Worm (Caenorhabditis elegans) whole organism, L4 larva: ENCODE measurements around the gene fbxa-165.
"Not testable (repeated sequence)": the region's sequence is repeated elsewhere in the genome, so short reads cannot be mapped to it uniquely, and the experiment has no call there.

Source experiments
- D1046.2 ChIP-seq: fragments of 200-800 bp; sonication (Bioruptor generic); IDR thresholded peaks from 2 replicates; pipeline ENCODE4 v1.3.6; 2022; ENCODE audit warnings: missing genetic modification characterization, missing compliant biosample characterization
- T26A8.4 ChIP-seq: fragments of 200-800 bp; sonication (Bioruptor generic); IDR thresholded peaks from 2 replicates; pipeline ENCODE4 v1.3.6; 2022; ENCODE audit warnings: missing genetic modification characterization, missing compliant biosample characterization
- Y48G9A.11 ChIP-seq: fragments of 200-800 bp; sonication (Bioruptor generic); IDR thresholded peaks from 2 replicates; pipeline ENCODE4 v1.3.6; 2022; ENCODE audit warnings: missing genetic modification reagents, missing genetic modification characterization, missing compliant biosample characterization
- ZK546.5 ChIP-seq, 2 experiments: sonication (generic microtip); optimal IDR thresholded peaks; 2 replicates each; lab custom pipeline; 2017; ENCODE audit warnings: missing biosample characterization in 2 of 2, missing genetic modification characterization in 2 of 2
- aly-2 ChIP-seq: sonication (generic microtip); optimal IDR thresholded peaks from 2 replicates; lab custom pipeline; 2018; ENCODE audit warnings: missing biosample characterization, missing genetic modification characterization
- arid-1 ChIP-seq: fragments of 200-800 bp; sonication (Bioruptor generic); conservative IDR thresholded peaks from 2 replicates; pipeline ENCODE4 v1.3.6; 2022; ENCODE audit warnings: missing genetic modification reagents, missing genetic modification characterization, missing compliant biosample characterization
- ceh-32 ChIP-seq: sonication (generic microtip); optimal IDR thresholded peaks from 2 replicates; lab custom pipeline; 2016; ENCODE audit warnings: mild to moderate bottlenecking, missing genetic modification characterization, missing compliant biosample characterization; ENCODE audit not compliant: poor library complexity
- ceh-44 ChIP-seq: fragments of 200-800 bp; sonication (Bioruptor generic); IDR thresholded peaks from 2 replicates; pipeline ENCODE4 v1.3.6; 2022; ENCODE audit warnings: missing genetic modification reagents, missing genetic modification characterization, missing compliant biosample characterization
- ceh-82 ChIP-seq: sonication (generic microtip); optimal IDR thresholded peaks from 2 replicates; lab custom pipeline; 2017; ENCODE audit warnings: missing biosample characterization, missing genetic modification characterization
- daf-16 ChIP-seq, 3 experiments: sonication (generic microtip); optimal IDR thresholded peaks; 2 replicates each; lab custom pipeline; 2016 to 2017; ENCODE audit warnings: missing genetic modification characterization in 3 of 3, missing genetic modification reagents in 3 of 3, mild to moderate bottlenecking in 2 of 3, missing compliant biosample characterization in 2 of 3, missing biosample characterization in 1 of 3, moderate library complexity in 1 of 3
- dmd-6 ChIP-seq: fragments of 200-800 bp; sonication (Bioruptor generic); IDR thresholded peaks from 2 replicates; pipeline ENCODE4 v1.3.6; 2022; ENCODE audit warnings: missing genetic modification reagents, missing genetic modification characterization, missing compliant biosample characterization
- dmd-9 ChIP-seq: fragments of 200-800 bp; sonication (Bioruptor generic); IDR thresholded peaks from 2 replicates; pipeline ENCODE4 v1.3.6; 2022; ENCODE audit warnings: missing genetic modification reagents, missing genetic modification characterization, missing compliant biosample characterization
- duxl-1 ChIP-seq: sonication (generic microtip); optimal IDR thresholded peaks from 2 replicates; lab custom pipeline; 2016; ENCODE audit warnings: mild to moderate bottlenecking, missing genetic modification characterization, moderate library complexity, missing compliant biosample characterization; ENCODE audit not compliant: poor library complexity
- dve-1 ChIP-seq: sonication (generic microtip); optimal IDR thresholded peaks from 2 replicates; lab custom pipeline; 2017; ENCODE audit warnings: antibody characterized with exemption, mild to moderate bottlenecking, missing genetic modification characterization, missing compliant biosample characterization; ENCODE audit not compliant: insufficient read depth
- hlh-11 ChIP-seq: fragments of 200-800 bp; sonication (Bioruptor generic); optimal IDR thresholded peaks from 2 replicates; lab custom pipeline; 2018; ENCODE audit warnings: mild to moderate bottlenecking, missing genetic modification characterization, missing compliant biosample characterization
- hlh-30 ChIP-seq: sonication (generic microtip); optimal IDR thresholded peaks from 2 replicates; lab custom pipeline; 2017; ENCODE audit warnings: antibody characterized with exemption, mild to moderate bottlenecking, missing genetic modification characterization, missing compliant biosample characterization; ENCODE audit not compliant: insufficient read depth
- hmg-1.1 ChIP-seq: fragments of 200-800 bp; sonication (Bioruptor generic); IDR thresholded peaks from 2 replicates; pipeline ENCODE4 v1.3.6; 2022; ENCODE audit warnings: missing genetic modification reagents, missing genetic modification characterization, missing compliant biosample characterization
- lin-1 ChIP-seq: fragments of 200-800 bp; sonication (Bioruptor generic); IDR thresholded peaks from 2 replicates; pipeline ENCODE4 v1.3.6; 2022; ENCODE audit warnings: missing genetic modification reagents, missing genetic modification characterization, missing compliant biosample characterization
- lin-39 ChIP-seq: fragments of 150-350 bp; optimal IDR thresholded peaks from 2 replicates; lab custom pipeline; 2014; ENCODE audit warnings: missing biosample characterization, missing genetic modification reagents, missing genetic modification characterization
- lsy-2 ChIP-seq, 2 experiments: fragments of 150-350 bp in 1 of 2; sonication (generic microtip) in 1 of 2; optimal IDR thresholded peaks; 2 replicates each; lab custom pipeline; 2014 to 2017; ENCODE audit warnings: missing biosample characterization in 2 of 2, missing genetic modification characterization in 2 of 2
- madf-9 ChIP-seq: fragments of 200-800 bp; sonication (Bioruptor generic); conservative IDR thresholded peaks from 2 replicates; pipeline ENCODE4 v1.3.6; 2022; ENCODE audit warnings: missing genetic modification reagents, missing genetic modification characterization, missing compliant biosample characterization
- mdt-29 ChIP-seq: fragments of 200-800 bp; sonication (Bioruptor generic); IDR thresholded peaks from 2 replicates; pipeline ENCODE4 v1.3.6; 2022; ENCODE audit warnings: missing genetic modification reagents, missing genetic modification characterization, missing compliant biosample characterization
- mes-2 ChIP-seq: sonication (generic microtip); optimal IDR thresholded peaks from 2 replicates; lab custom pipeline; 2016; ENCODE audit warnings: missing genotype, mild to moderate bottlenecking, missing genetic modification characterization, missing compliant biosample characterization; ENCODE audit not compliant: poor library complexity, severe bottlenecking
- mxl-3 ChIP-seq: fragments of 200-800 bp; sonication (Bioruptor generic); optimal IDR thresholded peaks from 2 replicates; lab custom pipeline; 2018; ENCODE audit warnings: mild to moderate bottlenecking, missing genetic modification characterization, missing compliant biosample characterization
- nhr-237 ChIP-seq: sonication (generic microtip); optimal IDR thresholded peaks from 2 replicates; lab custom pipeline; 2017; ENCODE audit warnings: missing biosample characterization, missing genetic modification characterization
- nhr-28 ChIP-seq: fragments of 150-350 bp; optimal IDR thresholded peaks from 2 replicates; lab custom pipeline; 2014; ENCODE audit warnings: missing biosample characterization, missing genetic modification characterization
- nhr-41 ChIP-seq: fragments of 200-800 bp; sonication (Bioruptor generic); IDR thresholded peaks from 2 replicates; pipeline ENCODE4 v1.3.6; 2022; ENCODE audit warnings: missing genetic modification reagents, missing genetic modification characterization, missing compliant biosample characterization
- nhr-48 ChIP-seq: sonication (generic microtip); optimal IDR thresholded peaks from 2 replicates; lab custom pipeline; 2016; ENCODE audit warnings: mild to moderate bottlenecking, missing genetic modification characterization, missing compliant biosample characterization
- nhr-6 ChIP-seq: fragments of 150-350 bp; optimal IDR thresholded peaks from 2 replicates; lab custom pipeline; 2014; ENCODE audit warnings: missing biosample characterization, missing genetic modification characterization
- php-3 ChIP-seq: fragments of 200-800 bp; sonication (Bioruptor generic); IDR thresholded peaks from 2 replicates; pipeline ENCODE4 v1.3.6; 2022; ENCODE audit warnings: missing genetic modification reagents, missing genetic modification characterization, missing compliant biosample characterization
- pqm-1 ChIP-seq: sonication (generic microtip); optimal IDR thresholded peaks from 2 replicates; lab custom pipeline; 2017; ENCODE audit warnings: missing biosample characterization, missing genetic modification characterization
- sdz-12 ChIP-seq: fragments of 200-800 bp; sonication (Bioruptor generic); optimal IDR thresholded peaks from 2 replicates; lab custom pipeline; 2018; ENCODE audit warnings: mild to moderate bottlenecking, missing genetic modification characterization, missing compliant biosample characterization
- snpc-1.2 ChIP-seq: fragments of 200-800 bp; sonication (Bioruptor generic); IDR thresholded peaks from 2 replicates; pipeline ENCODE4 v1.3.6; 2022; ENCODE audit warnings: missing genetic modification reagents, missing genetic modification characterization, missing compliant biosample characterization
- tra-1 ChIP-seq: fragments of 200-800 bp; sonication (Bioruptor generic); IDR thresholded peaks from 2 replicates; pipeline ENCODE4 v1.3.6; 2022; ENCODE audit warnings: missing genetic modification reagents, missing genetic modification characterization, missing compliant biosample characterization
- unc-39 ChIP-seq: sonication (generic microtip); optimal IDR thresholded peaks from 2 replicates; lab custom pipeline; 2017; ENCODE audit warnings: missing biosample characterization, missing genetic modification characterization
- unc-62 ChIP-seq, 3 experiments: fragments of 150-350 bp in 1 of 3; sonication (generic microtip); optimal IDR thresholded peaks in 2 of 3; peaks in 1 of 3; 1 replicate in 1 of 3; 2 replicates in 2 of 3; lab custom pipeline; 2014 to 2017; ENCODE audit warnings: missing biosample characterization in 3 of 3, missing genetic modification characterization in 3 of 3, missing genetic modification reagents in 3 of 3, missing genotype in 1 of 3
- zfp-3 ChIP-seq: fragments of 200-800 bp; sonication (Bioruptor generic); conservative IDR thresholded peaks from 2 replicates; pipeline ENCODE4 v1.3.6; 2022; ENCODE audit warnings: missing genetic modification reagents, missing genetic modification characterization, missing compliant biosample characterization
- zip-11 ChIP-seq: fragments of 200-800 bp; sonication (Bioruptor generic); IDR thresholded peaks from 2 replicates; pipeline ENCODE4 v1.3.6; 2022; ENCODE audit warnings: missing genetic modification characterization, missing compliant biosample characterization
- zip-2 ChIP-seq: fragments of 150-350 bp; optimal IDR thresholded peaks from 2 replicates; lab custom pipeline; 2014; ENCODE audit warnings: missing biosample characterization, missing genetic modification characterization

fbxa-165 gene

DNA sequence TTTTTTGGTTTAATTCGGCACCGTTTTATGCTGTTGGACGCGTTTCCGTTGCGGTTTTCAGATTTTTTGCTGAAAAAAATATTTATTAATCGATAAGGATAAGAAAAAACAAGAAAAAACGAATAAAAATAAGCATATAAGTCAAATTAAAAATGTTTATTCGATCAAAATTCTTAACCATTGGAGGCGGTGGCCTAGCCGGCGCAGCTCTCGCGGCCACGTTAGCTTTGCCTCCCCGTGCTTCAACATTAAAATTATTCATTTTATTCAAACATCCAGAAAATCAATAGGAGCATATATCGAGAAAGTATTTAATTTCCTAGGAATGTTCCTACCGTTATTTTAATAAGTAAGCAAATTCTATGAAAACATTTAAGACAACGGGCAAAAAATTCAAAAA, 46.6 kb upstream of the fbxa-165 start, which contains the start of gene ZC204.14:
Gene ZC204.14, minus strand, starts transcription at position 69 of the 400 bp plus-strand sequence.
- no peak for TF ChIP-seq snpc-1.2 (GFP tag; lab: Robert Waterston, UW)
- no peak for TF ChIP-seq ceh-44
- no peak for TF ChIP-seq aly-2 (tag; lab: Kevin White, UChicago)
- no peak for TF ChIP-seq zip-11 (GFP tag; lab: Robert Waterston, UW)
- no peak for TF ChIP-seq hlh-11 (tag; lab: Kevin White, UChicago)
- TF ChIP-seq unc-39 (tag; lab: Kevin White, UChicago) = no peak
- TF ChIP-seq mes-2 = peak; percentile 51
- peak in 1 of 2 experiments; percentile 46 for TF ChIP-seq lsy-2 (tag; optimal IDR thresholded peaks at IDR 0.05; lab: Kevin White, UChicago)

DNA sequence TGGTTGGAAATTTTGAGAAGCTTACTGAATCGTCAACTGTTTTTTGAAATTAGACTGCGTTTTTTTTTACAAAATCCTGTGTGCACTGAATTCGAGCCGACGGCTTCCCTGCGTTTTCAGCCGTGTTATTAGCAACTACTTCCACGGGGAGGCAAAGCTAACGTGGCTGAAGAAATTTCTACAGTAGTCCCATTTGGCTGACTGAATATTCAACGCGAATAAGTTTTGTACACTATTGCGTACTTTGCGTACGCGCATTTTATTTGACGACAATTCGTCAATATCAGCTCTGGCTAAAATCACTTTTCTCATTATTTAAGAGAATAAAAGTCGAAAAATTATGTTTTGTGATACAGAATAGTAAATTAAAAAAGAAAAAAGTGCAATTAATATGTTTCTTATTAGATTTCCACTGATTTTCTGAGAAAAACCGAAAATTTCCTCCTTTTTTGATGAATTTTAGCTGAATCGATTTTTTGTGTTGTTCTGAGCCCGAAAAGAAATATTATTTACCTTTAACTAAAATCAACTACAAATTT, 45.1 kb upstream of the fbxa-165 start:
- TF ChIP-seq duxl-1 (tag; lab: Kevin White, UChicago) (peak; percentile 51), mes-2 (peak; percentile 26), T26A8.4 (GFP tag; lab: Robert Waterston, UW) (0 out of 2 replicates have a peak, but pooled peaks have one; percentile 43), Y48G9A.11 (GFP tag; lab: Robert Waterston, UW) (peak; percentile 72), D1046.2 (GFP tag; lab: Robert Waterston, UW) (0 out of 2 replicates have a peak, but pooled peaks have one; percentile 24), hmg-1.1 (GFP tag; lab: Robert Waterston, UW) (peak; percentile 49), dmd-6 (GFP tag; lab: Robert Waterston, UW) (peak; percentile 23; the same call in 1 of the 2 replicates), tra-1 (GFP tag; lab: Robert Waterston, UW) (0 out of 2 replicates have a peak, but pooled peaks have one; percentile 16)

DNA sequence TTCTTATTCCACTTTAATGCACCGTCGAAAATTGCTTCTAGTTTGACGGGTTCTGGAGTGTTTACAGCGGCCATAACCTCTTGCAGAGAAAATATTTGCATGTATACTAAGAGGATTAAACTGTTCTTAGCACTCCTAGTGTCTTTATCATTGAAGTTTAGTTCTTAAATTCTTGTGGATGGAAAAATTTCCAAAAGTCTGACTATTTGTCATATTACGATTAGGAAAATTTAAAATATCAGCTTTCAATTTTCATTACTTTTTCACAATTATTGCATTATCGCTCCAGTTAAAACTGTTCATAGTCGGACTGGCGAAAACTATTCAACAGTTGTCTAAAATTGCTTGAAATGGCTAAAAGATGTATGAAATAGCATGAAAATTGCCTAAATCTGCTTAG, 44.6 kb upstream of the fbxa-165 start, which contains the start of gene ZC204.13:
Gene ZC204.13, minus strand, starts transcription at position 101 of the 400 bp plus-strand sequence.
- not testable (repeated sequence) for TF ChIP-seq lin-39; zfp-3 (GFP tag; lab: Robert Waterston, UW); snpc-1.2 (GFP tag; lab: Robert Waterston, UW)

DNA sequence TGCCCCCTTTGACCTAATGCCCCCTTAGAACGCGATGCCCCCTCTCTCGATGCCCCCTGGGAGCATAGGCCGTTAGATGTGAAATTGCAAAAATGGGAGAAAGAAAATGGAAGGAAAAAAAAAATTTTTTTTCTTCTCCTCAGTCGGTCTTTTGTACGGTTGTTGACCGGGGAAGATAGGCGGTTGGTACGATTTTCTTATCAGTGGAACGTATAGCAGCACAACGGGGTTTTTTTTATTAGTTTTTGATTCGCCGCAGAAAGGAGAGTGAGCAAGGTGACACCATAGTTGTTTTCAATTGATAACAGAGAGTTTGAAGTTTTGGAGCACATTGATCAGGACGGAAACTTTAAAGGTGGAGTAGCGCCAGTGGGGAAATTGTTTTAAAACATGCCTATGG, 43.4 kb upstream of the fbxa-165 start:
- 0 out of 2 replicates have a peak, but pooled peaks have one; percentile 45 for TF ChIP-seq T26A8.4 (GFP tag; lab: Robert Waterston, UW)
- TF ChIP-seq lin-1 = peak; percentile 43; the same call in 1 of the 2 replicates
- TF ChIP-seq dmd-6 (GFP tag; lab: Robert Waterston, UW) = peak; percentile 88
- TF ChIP-seq pqm-1 (tag; lab: Kevin White, UChicago) = peak; percentile 68
- peak; percentile 70 for TF ChIP-seq php-3
- TF ChIP-seq nhr-41 (GFP tag; lab: Robert Waterston, UW) = 0 out of 2 replicates have a peak, but pooled peaks have one; percentile 14
- TF ChIP-seq dmd-9 (GFP tag; lab: Robert Waterston, UW) = 0 out of 2 replicates have a peak, but pooled peaks have one; percentile 27
- TF ChIP-seq duxl-1 (tag; lab: Kevin White, UChicago) = peak; percentile 26
- TF ChIP-seq tra-1 (GFP tag; lab: Robert Waterston, UW) = peak; percentile 55; the same call in 1 of the 2 replicates
- not testable (repeated sequence) for TF ChIP-seq daf-16 (GFP tag; optimal IDR thresholded peaks at IDR 0.05; lab: Kevin White, UChicago)
- TF ChIP-seq daf-16 (tag; optimal IDR thresholded peaks at IDR 0.05; lab: Kevin White, UChicago) = peak; percentile 48
- peak; percentile 47 for TF ChIP-seq nhr-28 (tag; lab: Kevin White, UChicago)
- TF ChIP-seq hlh-11 (tag; lab: Kevin White, UChicago) = peak; percentile 36

DNA sequence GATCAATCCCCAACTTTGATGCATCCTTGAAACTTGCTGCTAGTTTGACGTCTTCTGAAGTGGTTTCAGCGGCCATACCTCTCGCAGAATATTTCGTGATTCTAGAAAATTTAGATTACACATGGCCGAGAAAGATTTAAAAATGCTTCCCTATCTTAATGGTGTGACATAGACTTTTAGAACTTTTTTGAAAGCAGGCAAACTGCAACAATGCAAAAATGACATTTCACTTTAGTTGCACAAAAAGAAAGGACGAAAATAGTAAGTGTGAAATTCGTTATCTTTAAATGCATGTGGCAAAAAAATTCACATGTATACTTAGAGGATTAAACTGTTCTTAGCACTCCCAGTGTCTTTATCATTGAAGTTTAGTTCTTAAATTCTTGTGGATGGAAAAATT, 40.9 kb upstream of the fbxa-165 start, which contains the start of gene ZC204.12:
Gene ZC204.12, minus strand, starts transcription at position 101 of the 400 bp plus-strand sequence.
- TF ChIP-seq dve-1 (tag; lab: Kevin White, UChicago) (no peak), nhr-48 (no peak), nhr-237 (tag; lab: Kevin White, UChicago) (no peak), arid-1 (GFP tag; lab: Robert Waterston, UW) (no peak), sdz-12 (no peak), ZK546.5 (tag; optimal IDR thresholded peaks at IDR 0.05; lab: Kevin White, UChicago) (no peak), hlh-30 (no peak), mxl-3 (GFP tag; lab: Kevin White, UChicago) (no peak), unc-62 (GFP tag; optimal IDR thresholded peaks at IDR 0.05 in 1 of 2; lab: Kevin White, UChicago) (no peak), unc-62 (tag; optimal IDR thresholded peaks at IDR 0.05; lab: Kevin White, UChicago) (no peak), ceh-32 (tag; lab: Kevin White, UChicago) (no peak), zip-2 (no peak), nhr-6 (tag; lab: Kevin White, UChicago) (no peak), mdt-29 (no peak), madf-9 (no peak), ceh-82 (tag; lab: Kevin White, UChicago) (no peak)
